Worm (Caenorhabditis elegans): ENCODE data around the gene JC8.4.

The JC8.4 gene

ce11 chrIV:13240078-13240841 lies 3.2 kb upstream of the JC8.4 start, which contains the start of gene rpl-12 (continued):
- TF ChIP-seq lsl-1 (GFP tag; optimal IDR thresholded peaks at IDR 0.05) (peak; percentile 86), tbx-9 (tag; optimal IDR thresholded peaks at IDR 0.05; ENCODE audit: borderline replicate concordance) (no peak), ceh-100 (GFP tag; IDR thresholded peaks at IDR 0.05) (peak; percentile 87), mcd-1 (GFP tag; IDR thresholded peaks at IDR 0.05) (peak; percentile 100), dpl-1 (GFP tag; optimal IDR thresholded peaks at IDR 0.05) (peak; percentile 90), sea-2 (GFP tag; IDR thresholded peaks at IDR 0.05) (peak; percentile 77; the same call in 1 of the 2 replicates), dpff-1 (tag; optimal IDR thresholded peaks at IDR 0.05) (no peak), madf-8 (GFP tag; conservative IDR thresholded peaks at IDR 0.05) (peak; percentile 86), nfya-2 (GFP tag; IDR thresholded peaks at IDR 0.05) (no peak), tlf-1 (GFP tag; optimal IDR thresholded peaks at IDR 0.05) (peak; percentile 99), nfya-1 (tag; optimal IDR thresholded peaks at IDR 0.05; ENCODE audit: borderline replicate concordance, insufficient read depth) (no peak), lin-40 (tag; optimal IDR thresholded peaks at IDR 0.05) (peak; percentile 98), F49E8.2 (tag; optimal IDR thresholded peaks at IDR 0.05; ENCODE audit: insufficient read depth) (peak; percentile 92), somi-1 (GFP tag; optimal IDR thresholded peaks at IDR 0.05) (peak; percentile 94), ekl-4 (GFP tag; IDR thresholded peaks at IDR 0.05) (peak; percentile 98), Y95B8A.8 (GFP tag; IDR thresholded peaks at IDR 0.05) (peak; percentile 96), hlh-26 (GFP tag; conservative IDR thresholded peaks at IDR 0.05) (no peak), lin-35 (GFP tag; optimal IDR thresholded peaks at IDR 0.05) (peak; percentile 73 to 99 (median 85)), B0019.2 (GFP tag; conservative IDR thresholded peaks at IDR 0.05) (peak; percentile 85), ceh-91 (GFP tag; IDR thresholded peaks at IDR 0.05) (peak; percentile 95), nhr-90 (tag; optimal IDR thresholded peaks at IDR 0.05) (peak; percentile 62), F55B11.4 (tag; optimal IDR thresholded peaks at IDR 0.05; ENCODE audit: borderline replicate concordance, insufficient read depth) (no peak), F37B4.10 (GFP tag; IDR thresholded peaks at IDR 0.05) (0 out of 2 replicates have a peak, but pooled peaks have one; percentile 11), cebp-2 (GFP tag; IDR thresholded peaks at IDR 0.05) (peak; percentile 98), snpc-1.3 (tag; optimal IDR thresholded peaks at IDR 0.05; ENCODE audit: insufficient read depth) (peak; percentile 93), snpc-1.1 (tag; optimal IDR thresholded peaks at IDR 0.05; ENCODE audit: insufficient read depth) (peak; percentile 63), Y56A3A.18 (GFP tag; IDR thresholded peaks at IDR 0.05) (peak; percentile 95), ztf-26 (tag; optimal IDR thresholded peaks at IDR 0.05) (peak; percentile 97), hrde-1 (tag; optimal IDR thresholded peaks at IDR 0.05; ENCODE audit: borderline replicate concordance) (peak; percentile 92), hlh-12 (tag; optimal IDR thresholded peaks at IDR 0.05) (no peak), ztf-22 (GFP tag; optimal IDR thresholded peaks at IDR 0.05) (peak; percentile 78), ets-4 (GFP tag; optimal IDR thresholded peaks at IDR 0.05) (peak; percentile 28), efl-1 (GFP tag; optimal IDR thresholded peaks at IDR 0.05) (peak; percentile 92), B0261.1 (tag; optimal IDR thresholded peaks at IDR 0.05) (peak; percentile 40), dox-1 (GFP tag; IDR thresholded peaks at IDR 0.05) (peak; percentile 99), pha-4 (tag; optimal IDR thresholded peaks at IDR 0.05) (peak; percentile 94), cebp-1 (GFP tag; IDR thresholded peaks at IDR 0.05) (peak; percentile 87), cebp-1 (tag; optimal IDR thresholded peaks at IDR 0.05) (peak; percentile 96), ztf-28 (GFP tag; IDR thresholded peaks at IDR 0.05) (peak; percentile 80; the same call in 1 of the 2 replicates), pbrm-1 (GFP tag; IDR thresholded peaks at IDR 0.05) (peak; percentile 98), F57A8.1 (GFP tag; optimal IDR thresholded peaks at IDR 0.05) (no peak), madf-3 (GFP tag; IDR thresholded peaks at IDR 0.05) (peak; percentile 96), attf-3 (GFP tag; conservative IDR thresholded peaks at IDR 0.05) (peak; percentile 86), ama-1 (optimal IDR thresholded peaks at IDR 0.05) (no peak), ama-1 (GFP tag; optimal IDR thresholded peaks at IDR 0.05) (no peak), hsf-1 (GFP tag; IDR thresholded peaks at IDR 0.05) (peak; percentile 87)

Measured in whole organism, young adult.